Fruit fly (Drosophila melanogaster) whole organism, wandering third instar larva: ENCODE results near the gene GNBP1.

ENCODE experiments used
- Abd-B ChIP-seq: fragments of >200 bp; optimal IDR thresholded peaks from 2 replicates; lab custom pipeline; 2017; ENCODE audit warnings: missing biosample characterization, missing genetic modification characterization
- CG32264 ChIP-seq: fragments of 200-800 bp; sonication (Bioruptor generic); optimal IDR thresholded peaks from 2 replicates; lab custom pipeline; 2016; ENCODE audit warnings: missing biosample characterization, missing genetic modification characterization
- CG9705 ChIP-seq: fragments of 200-800 bp; sonication (Bioruptor generic); optimal IDR thresholded peaks from 2 replicates; lab custom pipeline; 2018; ENCODE audit warnings: missing biosample characterization, mild to moderate bottlenecking, missing genetic modification characterization
- Dfd ChIP-seq: fragments of >200 bp; optimal IDR thresholded peaks from 2 replicates; lab custom pipeline; 2017; ENCODE audit warnings: missing biosample characterization, missing genetic modification characterization
- Dif ChIP-seq: fragments of 200-275, 200-300 bp; sonication (Bioruptor generic); optimal IDR thresholded peaks from 2 replicates; lab custom pipeline; 2018; ENCODE audit warnings: missing biosample characterization, missing genetic modification characterization; ENCODE audit not compliant: partially characterized antibody
- GATAd ChIP-seq: sonication (Bioruptor generic); optimal IDR thresholded peaks from 2 replicates; lab custom pipeline; 2016; ENCODE audit warnings: missing biosample characterization, missing genetic modification characterization
- HLH106 ChIP-seq: fragments of 200-800 bp; optimal IDR thresholded peaks from 3 replicates; lab custom pipeline; 2019; ENCODE audit warnings: missing biosample characterization, mild to moderate bottlenecking, missing genetic modification characterization, moderate library complexity
- Hnf4 ChIP-seq: fragments of 200-800 bp; sonication (Bioruptor generic); optimal IDR thresholded peaks from 2 replicates; lab custom pipeline; 2016; ENCODE audit warnings: missing biosample characterization, mild to moderate bottlenecking, missing genetic modification characterization
- Hr78 ChIP-seq: fragments of >200 bp; optimal IDR thresholded peaks from 2 replicates; lab custom pipeline; 2017; ENCODE audit warnings: missing biosample characterization, missing genetic modification characterization
- Hr83 ChIP-seq: fragments of 200-300 bp; sonication (Bioruptor generic); optimal IDR thresholded peaks from 2 replicates; lab custom pipeline; 2016; ENCODE audit warnings: missing biosample characterization, mild to moderate bottlenecking, missing genetic modification characterization, moderate library complexity; ENCODE audit not compliant: poor library complexity, severe bottlenecking
- Jra ChIP-seq: sonication (Bioruptor generic); optimal IDR thresholded peaks from 2 replicates; lab custom pipeline; 2016; ENCODE audit warnings: missing biosample characterization, missing genetic modification characterization
- Myc ChIP-seq: fragments of >200 bp; optimal IDR thresholded peaks from 2 replicates; lab custom pipeline; 2017
- N ChIP-seq: fragments of >200 bp; optimal IDR thresholded peaks from 2 replicates; lab custom pipeline; 2018; ENCODE audit warnings: missing biosample characterization, missing external identifiers, missing genetic modification characterization
- OdsH ChIP-seq: fragments of 200-800 bp; sonication (Bioruptor generic); optimal IDR thresholded peaks from 2 replicates; lab custom pipeline; 2016; ENCODE audit warnings: missing biosample characterization, mild to moderate bottlenecking, missing genetic modification characterization
- Rel ChIP-seq, 2 experiments: fragments of 200-800 bp; sonication (Bioruptor generic) in 1 of 2; optimal IDR thresholded peaks; 2 replicates in 1 of 2; 3 replicates in 1 of 2; lab custom pipeline; 2016 to 2019; ENCODE audit warnings: mild to moderate bottlenecking in 2 of 2, missing biosample characterization in 2 of 2, missing genetic modification characterization in 2 of 2, moderate library complexity in 1 of 2
- Sp1 ChIP-seq: fragments of 200-800 bp; sonication (Bioruptor generic); optimal IDR thresholded peaks from 3 replicates; lab custom pipeline; 2019; ENCODE audit warnings: missing biosample characterization, mild to moderate bottlenecking, missing genetic modification characterization, moderate library complexity
- br ChIP-seq: fragments of 200-800 bp; sonication (Bioruptor generic); optimal IDR thresholded peaks from 2 replicates; lab custom pipeline; 2016; ENCODE audit warnings: missing biosample characterization, missing genetic modification characterization
- brk ChIP-seq: fragments of 200-800 bp; sonication (Bioruptor generic); optimal IDR thresholded peaks from 2 replicates; lab custom pipeline; 2016; ENCODE audit warnings: missing biosample characterization, mild to moderate bottlenecking, missing genetic modification characterization
- dl ChIP-seq, 2 experiments: fragments of 175-275, 200-275 bp in 1 of 2; fragments of 200-275 bp in 1 of 2; sonication (Bioruptor generic); optimal IDR thresholded peaks; lab custom pipeline; 2018; ENCODE audit warnings: mild to moderate bottlenecking in 2 of 2, missing biosample characterization in 2 of 2, missing genetic modification characterization in 2 of 2, moderate library complexity in 2 of 2; ENCODE audit not compliant: partially characterized antibody in 2 of 2, insufficient read depth in 1 of 2
- dmrt93B ChIP-seq: fragments of 200-800 bp; sonication (Bioruptor generic); optimal IDR thresholded peaks from 2 replicates; lab custom pipeline; 2018; ENCODE audit warnings: missing biosample characterization, mild to moderate bottlenecking, missing genetic modification characterization
- dsf ChIP-seq: sonication (Bioruptor generic); optimal IDR thresholded peaks from 2 replicates; lab custom pipeline; 2016; ENCODE audit warnings: missing biosample characterization, missing genetic modification characterization, borderline replicate concordance
- foxo ChIP-seq, 2 experiments: fragments of 200-800 bp; sonication (Bioruptor generic); optimal IDR thresholded peaks; 2 replicates in 1 of 2; 3 replicates in 1 of 2; lab custom pipeline; 2016 to 2017; ENCODE audit warnings: missing biosample characterization in 2 of 2, missing genetic modification characterization in 2 of 2
- fru ChIP-seq: fragments of 200-800 bp; sonication (Bioruptor generic); optimal IDR thresholded peaks from 3 replicates; lab custom pipeline; 2016; ENCODE audit warnings: missing biosample characterization, mild to moderate bottlenecking, missing genetic modification characterization
- h ChIP-seq: fragments of 200-800 bp; sonication (Bioruptor generic); optimal IDR thresholded peaks from 3 replicates; lab custom pipeline; 2016; ENCODE audit warnings: missing biosample characterization, mild to moderate bottlenecking, missing genetic modification characterization
- jim ChIP-seq: fragments of 175-275, 200-325 bp; sonication (Bioruptor generic); optimal IDR thresholded peaks from 2 replicates; lab custom pipeline; 2016; ENCODE audit warnings: missing biosample characterization, mild to moderate bottlenecking, missing genetic modification characterization
- lola ChIP-seq: fragments of >200 bp; optimal IDR thresholded peaks from 2 replicates; lab custom pipeline; 2017; ENCODE audit warnings: missing biosample characterization, missing genetic modification characterization
- pan ChIP-seq: fragments of >200 bp; optimal IDR thresholded peaks from 2 replicates; lab custom pipeline; 2017
- psq ChIP-seq: fragments of 200-800 bp; sonication (Bioruptor generic); optimal IDR thresholded peaks from 3 replicates; lab custom pipeline; 2017; ENCODE audit warnings: missing biosample characterization, mild to moderate bottlenecking, missing genetic modification characterization, moderate library complexity
- rgr ChIP-seq: fragments of 200-800 bp; sonication (Bioruptor generic); optimal IDR thresholded peaks from 3 replicates; lab custom pipeline; 2016; ENCODE audit warnings: missing biosample characterization, mild to moderate bottlenecking, missing genetic modification characterization
- sage ChIP-seq: fragments of 200-800 bp; sonication (Bioruptor generic); optimal IDR thresholded peaks from 2 replicates; lab custom pipeline; 2016; ENCODE audit warnings: missing biosample characterization, mild to moderate bottlenecking, missing genetic modification characterization
- sv ChIP-seq: fragments of 200-800 bp; sonication (Bioruptor generic); optimal IDR thresholded peaks from 3 replicates; lab custom pipeline; 2016; ENCODE audit warnings: missing biosample characterization, missing genetic modification characterization
- tai ChIP-seq: sonication (Bioruptor generic); optimal IDR thresholded peaks from 2 replicates; lab custom pipeline; 2016; ENCODE audit warnings: missing biosample characterization, missing genetic modification characterization
- usp ChIP-seq: fragments of >200 bp; optimal IDR thresholded peaks from 2 replicates; lab custom pipeline; 2017; ENCODE audit warnings: missing biosample characterization, missing genetic modification characterization

Gene GNBP1

DNA sequence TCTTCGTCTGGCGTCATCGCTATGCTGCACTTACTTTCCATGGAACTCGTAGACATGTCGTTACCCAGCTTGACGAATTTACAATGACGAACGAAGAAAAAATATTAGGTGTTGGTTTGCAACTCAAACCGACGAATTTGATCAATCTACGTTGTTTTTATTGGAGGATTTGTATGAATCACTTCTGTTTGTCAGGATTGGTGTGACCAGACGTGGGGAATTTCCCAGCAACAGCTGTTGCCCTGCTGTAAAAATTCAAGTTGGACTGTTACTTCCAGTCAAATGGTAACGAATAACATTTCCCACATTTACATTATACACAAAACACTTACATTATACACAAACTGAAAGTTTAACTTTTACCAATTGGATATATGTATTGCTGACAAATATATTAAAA is 8.2 kb downstream of the GNBP1 start, which contains the start of gene Chmp1:
TSS of gene Chmp1 (minus strand) at position 216 of the 400 bp plus-strand sequence.
- TF ChIP-seq Sp1 (no peak), Dfd (GFP tag; lab: Kevin White, UChicago) (no peak), Abd-B (no peak), Jra (GFP tag; lab: Kevin White, UChicago) (peak; percentile 69), dmrt93B (no peak), usp (GFP tag; lab: Kevin White, UChicago) (no peak), sv (no peak), Hr83 (GFP tag; lab: Kevin White, UChicago) (no peak), Hnf4 (GFP tag; lab: Kevin White, UChicago) (no peak), HLH106 (tag; lab: Kevin White, UChicago) (no peak), brk (GFP tag; lab: Kevin White, UChicago) (no peak), h (GFP tag; lab: Kevin White, UChicago) (no peak), CG9705 (no peak), Hr78 (GFP tag; lab: Kevin White, UChicago) (no peak), tai (GFP tag; lab: Kevin White, UChicago) (no peak), dl (GFP tag; optimal IDR thresholded peaks at IDR 0.05; lab: Kevin White, UChicago; ENCODE audit: insufficient read depth in 1 of 2, partially characterized antibody in 2 of 2) (peak in 1 of 2 experiments; percentile 50), sage (GFP tag; lab: Kevin White, UChicago) (no peak), jim (GFP tag; lab: Kevin White, UChicago) (no peak), psq (GFP tag; lab: Kevin White, UChicago) (no peak), lola (no peak), CG32264 (GFP tag; lab: Kevin White, UChicago) (no peak), Rel (GFP tag; optimal IDR thresholded peaks at IDR 0.05; lab: Kevin White, UChicago) (no peak), Rel (tag; optimal IDR thresholded peaks at IDR 0.05; lab: Kevin White, UChicago) (peak; percentile 87), rgr (GFP tag; lab: Kevin White, UChicago) (no peak), foxo (GFP tag; optimal IDR thresholded peaks at IDR 0.05; lab: Kevin White, UChicago) (no peak)

DNA sequence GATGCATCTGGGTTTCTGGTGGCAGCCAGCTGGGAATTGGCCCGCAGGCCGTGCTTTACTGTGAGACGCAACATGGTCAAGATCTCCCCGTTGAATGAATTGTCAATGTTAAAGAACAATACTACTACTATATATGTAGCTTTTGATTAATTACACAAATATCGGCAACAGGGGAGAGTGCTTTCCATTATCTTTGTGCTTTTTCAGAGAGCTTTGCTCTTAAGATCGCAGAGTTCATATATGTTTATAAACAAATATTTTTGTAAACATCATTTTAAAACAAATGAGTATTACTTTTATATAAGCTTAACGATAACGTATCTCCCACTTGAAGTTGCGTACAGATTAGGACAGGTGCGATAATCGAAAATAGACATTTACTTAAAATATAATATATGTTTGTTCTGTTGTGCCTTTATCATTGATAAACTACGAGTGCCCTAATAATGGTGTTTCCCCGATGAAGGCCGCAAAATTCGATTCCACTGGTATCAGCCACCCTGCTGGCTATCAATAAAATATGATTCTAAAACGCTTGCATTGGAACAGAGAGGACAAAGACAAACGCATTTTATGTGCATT is 10.7 kb downstream of the GNBP1 start, which contains the start of gene Cyp12c1:
TSS of gene Cyp12c1 (minus strand) at position 100 of the 582 bp plus-strand sequence.
- TF ChIP-seq br (GFP tag; lab: Kevin White, UChicago) (no peak), rgr (GFP tag; lab: Kevin White, UChicago) (no peak), Hr83 (GFP tag; lab: Kevin White, UChicago) (no peak), GATAd (GFP tag; lab: Kevin White, UChicago) (no peak), lola (no peak), Hnf4 (GFP tag; lab: Kevin White, UChicago) (no peak), CG32264 (GFP tag; lab: Kevin White, UChicago) (no peak), fru (peak; percentile 41), Rel (GFP tag; optimal IDR thresholded peaks at IDR 0.05; lab: Kevin White, UChicago) (no peak), Rel (tag; optimal IDR thresholded peaks at IDR 0.05; lab: Kevin White, UChicago) (peak; percentile 88)

DNA sequence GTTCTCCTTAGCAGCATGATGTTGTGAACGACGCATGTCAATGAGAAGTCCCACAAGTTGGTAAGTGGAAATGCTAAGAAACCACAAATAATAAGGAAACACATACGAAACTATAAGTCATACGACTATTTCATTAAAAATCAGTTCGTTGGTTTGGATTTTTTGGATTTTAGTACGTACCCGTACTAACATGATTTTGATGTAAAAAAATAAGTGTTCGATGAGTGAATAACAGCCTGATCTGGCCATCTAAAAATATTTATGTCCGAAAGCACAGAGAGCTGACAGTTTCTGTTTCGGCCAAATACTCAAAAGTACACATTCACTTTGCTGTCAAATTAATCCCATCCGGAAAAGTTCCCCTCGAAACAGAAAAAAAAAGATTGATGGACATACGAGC is 18.3 kb downstream of the GNBP1 start, which contains the start of gene CG6893:
TSS of gene CG6893 (plus strand) at position 301 of the 400 bp plus-strand sequence.
- TF ChIP-seq foxo (GFP tag; optimal IDR thresholded peaks at IDR 0.05; lab: Kevin White, UChicago): no peak
- no peak for TF ChIP-seq sv
- TF ChIP-seq Sp1: no peak
- TF ChIP-seq dsf (GFP tag; lab: Kevin White, UChicago): no peak
- no peak for TF ChIP-seq dmrt93B
- no peak for TF ChIP-seq brk (GFP tag; lab: Kevin White, UChicago)
- no peak for TF ChIP-seq lola
- no peak for TF ChIP-seq jim (GFP tag; lab: Kevin White, UChicago)

DNA sequence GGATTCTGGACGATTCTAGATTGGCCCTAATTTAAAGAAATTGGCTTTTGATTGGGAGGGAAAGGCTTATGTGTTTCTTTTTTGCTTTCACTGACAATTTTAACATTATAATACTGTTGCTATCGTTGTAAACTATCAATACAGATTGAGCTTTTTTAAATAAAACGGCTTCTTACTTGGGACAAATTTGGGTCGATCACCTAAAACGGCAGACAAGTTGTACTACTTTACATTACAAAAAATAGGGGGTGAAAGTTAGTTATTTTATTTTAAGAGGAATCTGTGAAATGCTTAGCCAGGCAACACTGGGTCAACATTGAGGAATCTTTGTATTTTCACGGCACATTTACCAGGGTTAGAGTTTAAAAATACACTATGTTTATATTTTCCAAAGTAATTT is 22.7 kb downstream of the GNBP1 start, which contains the start of gene Dic4:
TSS of gene Dic4 (minus strand) at position 101 of the 400 bp plus-strand sequence.
- no peak for TF ChIP-seq OdsH
- TF ChIP-seq brk (GFP tag; lab: Kevin White, UChicago): no peak
- no peak for TF ChIP-seq dsf (GFP tag; lab: Kevin White, UChicago)
- no peak for TF ChIP-seq lola
- TF ChIP-seq N (GFP tag; lab: Kevin White, UChicago): no peak
- TF ChIP-seq pan: no peak
- TF ChIP-seq sage (GFP tag; lab: Kevin White, UChicago): no peak
- no peak for TF ChIP-seq dmrt93B
- no peak for TF ChIP-seq psq (GFP tag; lab: Kevin White, UChicago)
- TF ChIP-seq GATAd (GFP tag; lab: Kevin White, UChicago): no peak
- TF ChIP-seq Dfd (GFP tag; lab: Kevin White, UChicago): no peak
- no peak for TF ChIP-seq Myc (lab: Kevin White, UChicago)
- TF ChIP-seq dl (GFP tag; optimal IDR thresholded peaks at IDR 0.05; lab: Kevin White, UChicago; ENCODE audit: insufficient read depth in 1 of 2, partially characterized antibody in 2 of 2): no peak
- no peak for TF ChIP-seq foxo (GFP tag; optimal IDR thresholded peaks at IDR 0.05; lab: Kevin White, UChicago)
- no peak for TF ChIP-seq tai (GFP tag; lab: Kevin White, UChicago)
- TF ChIP-seq rgr (GFP tag; lab: Kevin White, UChicago): no peak
- TF ChIP-seq Hr78 (GFP tag; lab: Kevin White, UChicago): no peak
- no peak for TF ChIP-seq Dif (GFP tag; lab: Kevin White, UChicago)
- TF ChIP-seq sv: no peak
- TF ChIP-seq jim (GFP tag; lab: Kevin White, UChicago): no peak
- TF ChIP-seq, all 38 proteins: peak for 0
